Worm (Caenorhabditis elegans): ENCODE measurements around the gene clh-4.
A peak's percentile ranks its signal among the peaks of the same experiment; 100 is the strongest.

The clh-4 gene

DNA sequence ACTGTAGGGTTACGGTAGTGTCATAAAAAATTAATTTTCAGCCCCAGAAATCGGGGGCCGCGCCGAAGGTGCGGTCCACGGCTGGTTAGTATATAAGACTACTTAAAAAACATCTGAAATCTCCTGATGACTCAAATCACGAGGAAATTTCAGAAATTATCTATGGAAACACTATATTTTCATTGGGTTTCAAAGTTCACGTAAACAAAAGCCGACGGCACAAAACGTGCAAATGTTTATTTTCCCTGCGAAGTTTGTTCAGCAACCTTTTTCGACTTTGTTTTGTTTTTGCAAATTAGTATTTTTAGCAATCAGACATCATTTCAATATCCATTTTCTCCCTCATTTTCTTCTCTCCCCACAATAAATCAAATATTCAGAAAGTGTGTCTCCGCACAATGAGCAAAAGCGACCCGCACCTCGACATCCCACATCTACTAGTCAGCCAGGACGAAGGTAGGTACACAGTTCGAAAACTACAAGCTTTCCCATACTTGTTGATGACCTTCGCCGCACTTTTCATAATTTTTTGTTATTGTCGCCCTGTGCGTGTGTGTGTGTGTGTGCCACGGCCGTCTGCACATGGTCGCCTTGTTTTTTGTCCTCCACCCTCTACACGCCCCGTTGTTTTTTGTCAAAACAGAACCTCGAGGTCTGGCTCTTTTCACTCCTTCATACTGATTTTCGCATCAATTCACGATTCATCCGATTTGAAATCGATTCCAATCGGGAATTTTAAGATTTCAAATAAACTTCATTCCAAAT, 36.4 kb upstream of the clh-4 start:
- TF ChIP-seq nhr-85 (tag) (peak; percentile 18), lin-39 (tag; optimal IDR thresholded peaks at IDR 0.05) (no peak), lir-3 (tag; optimal IDR thresholded peaks at IDR 0.05; ENCODE audit: poor library complexity) (no peak)

DNA sequence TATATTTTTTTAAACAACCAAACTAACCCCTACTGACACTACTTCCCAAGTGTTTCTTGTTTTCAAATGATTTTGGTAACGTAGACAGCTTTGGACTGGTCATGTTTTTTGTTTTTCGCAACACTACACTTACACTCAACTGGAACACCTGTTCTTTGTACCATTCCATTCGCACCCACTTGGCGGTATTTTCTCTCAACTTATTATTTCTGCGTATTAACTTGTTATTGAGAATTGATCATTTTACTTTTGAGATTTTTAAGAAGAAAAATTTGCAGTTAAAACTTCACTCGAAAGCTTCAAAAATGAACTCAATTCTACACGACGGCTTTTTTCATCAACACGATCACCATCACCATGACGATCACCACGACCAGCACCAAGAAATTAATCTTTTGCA, 34.5 kb upstream of the clh-4 start, which contains the start of gene ZK470.2:
Gene ZK470.2, plus strand, starts transcription at position 301 of the 400 bp plus-strand sequence.
- TF ChIP-seq ceh-88 (GFP tag; IDR thresholded peaks at IDR 0.05) (no peak), ets-5 (GFP tag; IDR thresholded peaks at IDR 0.05) (no peak), egl-27 (tag; optimal IDR thresholded peaks at IDR 0.05) (no peak), xbp-1 (tag; optimal IDR thresholded peaks at IDR 0.05) (no peak), zip-4 (GFP tag; optimal IDR thresholded peaks at IDR 0.05) (no peak), F16B12.6 (tag; optimal IDR thresholded peaks at IDR 0.05) (no peak), tlp-1 (tag; optimal IDR thresholded peaks at IDR 0.05) (no peak), nhr-47 (tag; optimal IDR thresholded peaks at IDR 0.05) (no peak)

DNA sequence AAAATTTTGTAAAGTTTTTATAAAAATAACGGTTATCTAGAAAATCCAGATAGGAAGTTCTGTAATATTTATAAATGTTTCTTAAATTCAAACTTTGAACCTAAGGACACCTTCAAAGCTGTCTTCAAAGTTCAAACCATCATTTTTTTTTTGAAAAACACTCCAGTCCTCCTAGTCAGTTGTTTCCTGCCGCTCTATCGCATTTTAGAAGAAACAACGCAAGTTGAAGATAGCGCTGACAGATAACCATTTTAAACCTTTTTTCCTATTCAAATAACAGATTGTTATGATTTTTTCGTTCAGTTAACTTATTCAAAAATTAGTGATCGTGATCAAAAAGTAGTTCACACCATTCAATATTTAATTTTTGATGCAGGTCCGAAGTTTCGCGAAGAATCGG, 33.0 kb upstream of the clh-4 start:
- TF ChIP-seq C34B4.2 (tag; optimal IDR thresholded peaks at IDR 0.05) (no peak), vab-15 (tag; optimal IDR thresholded peaks at IDR 0.05) (no peak), ztf-4 (tag; optimal IDR thresholded peaks at IDR 0.05) (no peak), ama-1 (optimal IDR thresholded peaks at IDR 0.05) (no peak), nhr-19 (GFP tag; conservative IDR thresholded peaks at IDR 0.05) (peak; percentile 29; the same call in 1 of the 2 replicates), nhr-71 (tag; optimal IDR thresholded peaks at IDR 0.05) (peak; percentile 59), mep-1 (tag; optimal IDR thresholded peaks at IDR 0.05) (no peak), lsy-2 (tag; optimal IDR thresholded peaks at IDR 0.05) (peak in 1 of 2 experiments; percentile 5), nhr-237 (tag; optimal IDR thresholded peaks at IDR 0.05) (no peak), C16A3.4 (tag; optimal IDR thresholded peaks at IDR 0.05) (no peak), unc-98 (GFP tag; IDR thresholded peaks at IDR 0.05) (no peak), ztf-11 (tag; optimal IDR thresholded peaks at IDR 0.05) (no peak), fkh-8 (tag; optimal IDR thresholded peaks at IDR 0.05) (no peak), lin-14 (GFP tag; optimal IDR thresholded peaks at IDR 0.05) (peak; percentile 35), sup-37 (GFP tag; optimal IDR thresholded peaks at IDR 0.05) (no peak), dsc-1 (tag; optimal IDR thresholded peaks at IDR 0.05) (no peak), rnt-1 (tag; optimal IDR thresholded peaks at IDR 0.05) (peak; percentile 34), fkh-10 (GFP tag; optimal IDR thresholded peaks at IDR 0.05) (no peak), nhr-20 (tag; optimal IDR thresholded peaks at IDR 0.05) (peak; percentile 38), Y116A8C.19 (tag; optimal IDR thresholded peaks at IDR 0.05; ENCODE audit: borderline replicate concordance) (no peak), zag-1 (tag; optimal IDR thresholded peaks at IDR 0.05) (no peak), snu-23 (GFP tag; optimal IDR thresholded peaks at IDR 0.05) (peak; percentile 40), mef-2 (tag; optimal IDR thresholded peaks at IDR 0.05) (no peak), nhr-77 (tag; optimal IDR thresholded peaks at IDR 0.05) (no peak), hlh-4 (tag; optimal IDR thresholded peaks at IDR 0.05) (no peak)

DNA sequence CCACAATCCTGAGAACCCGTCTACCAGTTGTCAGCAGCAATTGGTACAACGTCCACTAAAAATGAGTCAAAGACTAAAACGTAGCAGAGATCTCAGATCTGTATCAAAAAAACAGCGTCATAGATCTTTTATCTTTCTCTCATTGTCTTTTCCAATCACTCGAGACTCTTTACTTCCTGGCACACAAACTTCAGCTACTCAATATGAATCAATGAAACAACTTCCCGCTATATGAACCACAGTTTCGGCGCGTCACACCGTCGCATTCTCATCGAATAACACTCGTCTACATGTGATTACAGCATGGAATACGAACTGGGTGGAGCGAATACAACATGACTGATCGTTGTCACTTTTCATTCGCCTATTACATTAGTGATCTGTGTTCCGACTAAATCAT, 31.9 kb upstream of the clh-4 start:
- TF ChIP-seq nhr-19 (GFP tag; conservative IDR thresholded peaks at IDR 0.05) = peak; percentile 71
- TF ChIP-seq nhr-85 (tag) = peak; percentile 91
- TF ChIP-seq lin-13 (GFP tag; optimal IDR thresholded peaks at IDR 0.05) = peak; percentile 34
- no peak for TF ChIP-seq mab-9 (GFP tag; IDR thresholded peaks at IDR 0.05)
- no peak for TF ChIP-seq nhr-12 (tag; optimal IDR thresholded peaks at IDR 0.05)
- TF ChIP-seq nhr-11 (tag; optimal IDR thresholded peaks at IDR 0.05) = no peak
- peak in 1 of 2 experiments; percentile 33 for TF ChIP-seq mdl-1 (tag; optimal IDR thresholded peaks at IDR 0.05)
- TF ChIP-seq unc-130 (tag; optimal IDR thresholded peaks at IDR 0.05) = no peak
- no peak for TF ChIP-seq aly-2 (tag; optimal IDR thresholded peaks at IDR 0.05)
- TF ChIP-seq C16A3.4 (tag; optimal IDR thresholded peaks at IDR 0.05) = no peak
- peak; percentile 80 for TF ChIP-seq tbx-2 (tag; optimal IDR thresholded peaks at IDR 0.05)
- peak; percentile 86 for TF ChIP-seq nhr-71 (tag; optimal IDR thresholded peaks at IDR 0.05)
- peak; percentile 54 for TF ChIP-seq blmp-1 (tag; optimal IDR thresholded peaks at IDR 0.05)
- peak; percentile 9 for TF ChIP-seq swsn-7 (tag; optimal IDR thresholded peaks at IDR 0.05)
- TF ChIP-seq lin-35 (GFP tag; optimal IDR thresholded peaks at IDR 0.05) = peak in 1 of 2 experiments; percentile 41
- TF ChIP-seq zag-1 (tag; optimal IDR thresholded peaks at IDR 0.05) = no peak
- TF ChIP-seq lsy-2 (tag; optimal IDR thresholded peaks at IDR 0.05) = peak in 1 of 2 experiments; percentile 20
- peak; percentile 53 for TF ChIP-seq rnt-1 (tag; optimal IDR thresholded peaks at IDR 0.05)
- no peak for TF ChIP-seq nhr-84 (tag; optimal IDR thresholded peaks at IDR 0.05)
- TF ChIP-seq elt-3 (tag; optimal IDR thresholded peaks at IDR 0.05) = peak in 2 of 6 experiments; percentile 22 to 48

All from whole organism, L1 larva.